Worm (Caenorhabditis elegans) whole organism, L3 larva: ENCODE results near the gene C03C10.2.

Source experiments
- ama-1 ChIP-seq: fragments of 150-350 bp; optimal IDR thresholded peaks from 2 replicates; lab custom pipeline; 2018
- elt-3 ChIP-seq, 3 experiments: fragments of 150-350 bp in 1 of 3; sonication (generic microtip) in 2 of 3; optimal IDR thresholded peaks; 2 replicates in 2 of 3; 4 replicates in 1 of 3; lab custom pipeline; 2014 to 2017; ENCODE audit warnings: missing biosample characterization in 3 of 3, missing genetic modification characterization in 3 of 3
- fkh-2 ChIP-seq: fragments of 150-350 bp; optimal IDR thresholded peaks from 2 replicates; lab custom pipeline; 2014; ENCODE audit warnings: missing biosample characterization, missing genetic modification reagents, missing genetic modification characterization
- hmg-11 ChIP-seq: sonication (generic microtip); optimal IDR thresholded peaks from 2 replicates; lab custom pipeline; 2016; ENCODE audit warnings: missing genetic modification characterization, missing compliant biosample characterization
- lin-15B ChIP-seq: fragments of 150-350 bp; optimal IDR thresholded peaks from 2 replicates; lab custom pipeline; 2014; ENCODE audit warnings: missing biosample characterization, missing genetic modification characterization
- lin-39 ChIP-seq: fragments of 150-350 bp; optimal IDR thresholded peaks from 2 replicates; lab custom pipeline; 2018; ENCODE audit warnings: missing biosample characterization, missing genetic modification reagents, missing genetic modification characterization
- nfya-1 ChIP-seq: sonication (generic microtip); optimal IDR thresholded peaks from 2 replicates; lab custom pipeline; 2017; ENCODE audit warnings: missing genetic modification characterization, mild to moderate bottlenecking, missing compliant biosample characterization, antibody characterized with exemption, moderate library complexity; ENCODE audit not compliant: insufficient read depth
- nhr-77 ChIP-seq: fragments of 150-350 bp; optimal IDR thresholded peaks from 2 replicates; lab custom pipeline; 2014; ENCODE audit warnings: missing biosample characterization, missing genetic modification characterization
- pqm-1 ChIP-seq: fragments of 150-350 bp; optimal IDR thresholded peaks from 2 replicates; lab custom pipeline; 2017; ENCODE audit warnings: missing biosample characterization, missing genetic modification characterization, inconsistent platforms

The C03C10.2 gene

ce11 chrIII:4134059-4134458 lies 43.2 kb downstream of the C03C10.2 start:
- TF ChIP-seq fkh-2 (tag; lab: Kevin White, UChicago) (no peak), lin-15B (no peak), nfya-1 (tag; lab: Kevin White, UChicago) (no peak), elt-3 (tag; optimal IDR thresholded peaks at IDR 0.05; lab: Kevin White, UChicago) (no peak), hmg-11 (no peak), pqm-1 (no peak), ama-1 (lab: Kevin White, UChicago) (no peak)

- TF ChIP-seq lin-39 (tag; lab: Kevin White, UChicago) (peak; percentile 46), nhr-77 (no peak)
These were observed 46.3 kb downstream of the C03C10.2 start for ce11 chrIII:4137180-4137579.
